Worm (Caenorhabditis elegans) whole organism, L4 larva: ENCODE data around the gene Y50E8A.6.
"Not testable (repeated sequence)": the region's sequence is repeated elsewhere in the genome, so short reads cannot be mapped to it uniquely, and the experiment has no call there.

Experiments
- D1046.2 ChIP-seq: fragments of 200-800 bp; sonication (Bioruptor generic); IDR thresholded peaks from 2 replicates; pipeline ENCODE4 v1.3.6; 2022; ENCODE audit warnings: missing genetic modification characterization, missing compliant biosample characterization
- F44E2.7 ChIP-seq: fragments of 200-800 bp; sonication (Bioruptor generic); IDR thresholded peaks from 2 replicates; pipeline ENCODE4 v2.1.2; 2022; ENCODE audit warnings: missing genetic modification characterization, missing compliant biosample characterization
- R02D3.7 ChIP-seq: fragments of 150-350 bp; sonication (generic microtip); optimal IDR thresholded peaks from 3 replicates; lab custom pipeline; 2014; ENCODE audit warnings: missing biosample characterization, missing genetic modification characterization
- aha-1 ChIP-seq: fragments of 150-350 bp; peaks from one replicate; lab custom pipeline; 2014; ENCODE audit warnings: missing biosample characterization, missing genetic modification characterization
- ama-1 ChIP-seq: fragments of 150-350 bp; optimal IDR thresholded peaks from 2 replicates; lab custom pipeline; 2014; ENCODE audit warnings: inconsistent platforms, mixed read lengths
- arid-1 ChIP-seq: fragments of 200-800 bp; sonication (Bioruptor generic); conservative IDR thresholded peaks from 2 replicates; pipeline ENCODE4 v1.3.6; 2022; ENCODE audit warnings: missing genetic modification reagents, missing genetic modification characterization, missing compliant biosample characterization
- ceh-28 ChIP-seq: fragments of 150-350 bp; optimal IDR thresholded peaks from 2 replicates; lab custom pipeline; 2014; ENCODE audit warnings: missing biosample characterization, missing genetic modification reagents, missing genetic modification characterization
- ceh-32 ChIP-seq: sonication (generic microtip); optimal IDR thresholded peaks from 2 replicates; lab custom pipeline; 2016; ENCODE audit warnings: mild to moderate bottlenecking, missing genetic modification characterization, missing compliant biosample characterization; ENCODE audit not compliant: poor library complexity
- ceh-44 ChIP-seq: fragments of 200-800 bp; sonication (Bioruptor generic); IDR thresholded peaks from 2 replicates; pipeline ENCODE4 v1.3.6; 2022; ENCODE audit warnings: missing genetic modification reagents, missing genetic modification characterization, missing compliant biosample characterization
- ceh-62 ChIP-seq: sonication (generic microtip); optimal IDR thresholded peaks from 2 replicates; lab custom pipeline; 2017; ENCODE audit warnings: missing biosample characterization, missing genetic modification characterization
- cey-2 ChIP-seq: sonication (generic microtip); optimal IDR thresholded peaks from 3 replicates; lab custom pipeline; 2017; ENCODE audit warnings: missing genetic modification characterization, mild to moderate bottlenecking, missing compliant biosample characterization, antibody characterized with exemption, borderline replicate concordance; ENCODE audit not compliant: insufficient read depth
- daf-8 ChIP-seq: fragments of 200-800 bp; sonication (Bioruptor generic); IDR thresholded peaks from 2 replicates; pipeline ENCODE4 v1.3.6; 2022; ENCODE audit warnings: missing genetic modification characterization, missing compliant biosample characterization
- dmd-6 ChIP-seq: fragments of 200-800 bp; sonication (Bioruptor generic); IDR thresholded peaks from 2 replicates; pipeline ENCODE4 v1.3.6; 2022; ENCODE audit warnings: missing genetic modification reagents, missing genetic modification characterization, missing compliant biosample characterization
- fos-1 ChIP-seq: fragments of 150-350 bp; optimal IDR thresholded peaks from 2 replicates; lab custom pipeline; 2014; ENCODE audit warnings: missing biosample characterization, missing genetic modification characterization
- hlh-30 ChIP-seq: sonication (generic microtip); optimal IDR thresholded peaks from 2 replicates; lab custom pipeline; 2017; ENCODE audit warnings: antibody characterized with exemption, mild to moderate bottlenecking, missing genetic modification characterization, missing compliant biosample characterization; ENCODE audit not compliant: insufficient read depth
- jun-1 ChIP-seq: fragments of 150-350 bp; optimal IDR thresholded peaks from 2 replicates; lab custom pipeline; 2014; ENCODE audit warnings: missing biosample characterization, missing genetic modification reagents, missing genetic modification characterization
- lin-15B ChIP-seq: fragments of 150-350 bp; sonication (generic microtip); optimal IDR thresholded peaks from 3 replicates; lab custom pipeline; 2014; ENCODE audit warnings: missing biosample characterization, missing genetic modification characterization
- mdl-1 ChIP-seq, 2 experiments: fragments of 150-350 bp in 1 of 2; sonication (generic microtip) in 1 of 2; optimal IDR thresholded peaks; 2 replicates each; lab custom pipeline; 2014 to 2017; ENCODE audit warnings: missing biosample characterization in 2 of 2, missing genetic modification characterization in 2 of 2
- mdt-29 ChIP-seq: fragments of 200-800 bp; sonication (Bioruptor generic); IDR thresholded peaks from 2 replicates; pipeline ENCODE4 v1.3.6; 2022; ENCODE audit warnings: missing genetic modification reagents, missing genetic modification characterization, missing compliant biosample characterization
- nhr-11 ChIP-seq: fragments of 150-350 bp; optimal IDR thresholded peaks from 2 replicates; lab custom pipeline; 2014; ENCODE audit warnings: missing biosample characterization, missing genetic modification characterization
- nhr-111 ChIP-seq: fragments of 200-800 bp; sonication (Bioruptor generic); optimal IDR thresholded peaks from 2 replicates; lab custom pipeline; 2018; ENCODE audit warnings: mild to moderate bottlenecking, missing genetic modification characterization, missing compliant biosample characterization
- nhr-48 ChIP-seq: sonication (generic microtip); optimal IDR thresholded peaks from 2 replicates; lab custom pipeline; 2016; ENCODE audit warnings: mild to moderate bottlenecking, missing genetic modification characterization, missing compliant biosample characterization
- pha-4 ChIP-seq, 2 experiments: fragments of 150-350 bp in 1 of 2; fragments of 200-800 bp in 1 of 2; sonication (Bioruptor generic) in 1 of 2; IDR thresholded peaks in 1 of 2; optimal IDR thresholded peaks in 1 of 2; 2 replicates each; pipeline versions ENCODE4 v1.3.6 to Lab custom; 2014 to 2022; ENCODE audit warnings: missing genetic modification characterization in 2 of 2, missing genetic modification reagents in 2 of 2, missing biosample characterization in 1 of 2, missing compliant biosample characterization in 1 of 2
- pqm-1 ChIP-seq: sonication (generic microtip); optimal IDR thresholded peaks from 2 replicates; lab custom pipeline; 2017; ENCODE audit warnings: missing biosample characterization, missing genetic modification characterization
- sdz-12 ChIP-seq: fragments of 200-800 bp; sonication (Bioruptor generic); optimal IDR thresholded peaks from 2 replicates; lab custom pipeline; 2018; ENCODE audit warnings: mild to moderate bottlenecking, missing genetic modification characterization, missing compliant biosample characterization
- set-16 ChIP-seq: fragments of 200-800 bp; sonication (Bioruptor generic); IDR thresholded peaks from 2 replicates; pipeline ENCODE4 v1.3.6; 2022; ENCODE audit warnings: missing genetic modification reagents, missing genetic modification characterization, missing compliant biosample characterization
- unc-39 ChIP-seq: sonication (generic microtip); optimal IDR thresholded peaks from 2 replicates; lab custom pipeline; 2017; ENCODE audit warnings: missing biosample characterization, missing genetic modification characterization
- unc-62 ChIP-seq, 3 experiments: fragments of 150-350 bp in 1 of 3; sonication (generic microtip); optimal IDR thresholded peaks in 2 of 3; peaks in 1 of 3; 1 replicate in 1 of 3; 2 replicates in 2 of 3; lab custom pipeline; 2014 to 2017; ENCODE audit warnings: missing biosample characterization in 3 of 3, missing genetic modification characterization in 3 of 3, missing genetic modification reagents in 3 of 3, missing genotype in 1 of 3
- ztf-7 ChIP-seq: fragments of 150-350 bp; optimal IDR thresholded peaks from 2 replicates; lab custom pipeline; 2014; ENCODE audit warnings: missing biosample characterization, missing genetic modification characterization

The Y50E8A.6 gene

DNA sequence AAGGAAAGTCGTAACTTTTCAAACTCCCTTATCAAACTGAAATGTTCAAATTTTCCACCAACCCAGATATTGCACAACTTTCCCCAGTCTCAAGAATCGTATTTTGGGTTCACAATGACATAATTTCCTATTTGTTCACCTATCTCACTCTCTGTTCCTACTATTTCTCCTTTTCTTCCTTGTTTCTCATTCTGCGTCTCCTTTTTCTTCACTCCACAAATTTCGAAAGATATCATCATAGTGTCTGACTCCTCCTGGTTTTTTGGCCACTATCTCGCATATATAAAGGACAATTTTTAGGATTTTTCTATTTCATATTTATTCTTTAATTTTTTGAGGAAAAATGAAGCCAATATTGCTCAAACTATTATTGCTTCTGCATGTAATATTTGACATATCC is 31.9 kb upstream of the Y50E8A.6 start, which contains the start of gene haf-7 (continued):
- peak; percentile 21 for TF ChIP-seq nhr-48 (tag; lab: Kevin White, UChicago)
- no peak for TF ChIP-seq cey-2 (tag; lab: Kevin White, UChicago)
- TF ChIP-seq hlh-30 (tag; lab: Kevin White, UChicago) = no peak

DNA sequence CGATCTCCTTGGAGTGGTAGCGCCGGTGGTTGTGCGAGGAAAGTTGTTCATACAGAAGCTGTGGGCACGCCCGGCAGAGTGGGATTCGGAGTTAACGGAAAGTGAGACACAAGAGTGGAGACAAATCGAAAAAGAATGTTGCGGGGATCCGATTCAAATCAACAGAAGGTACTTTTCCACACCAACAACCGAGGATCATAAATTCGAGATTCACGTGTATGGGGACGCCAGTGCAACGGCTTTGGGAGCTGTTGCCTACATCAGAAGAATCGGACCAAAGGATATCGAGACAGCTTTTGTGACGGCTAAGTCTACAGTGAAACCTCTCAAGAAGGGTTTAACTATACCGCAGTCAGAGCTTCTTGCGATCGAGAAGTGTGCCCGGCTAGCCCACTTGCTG is 22.4 kb upstream of the Y50E8A.6 start:
- TF ChIP-seq ceh-28 (tag; lab: Kevin White, UChicago) (no peak), unc-62 (GFP tag; optimal IDR thresholded peaks at IDR 0.05 in 1 of 2; lab: Kevin White, UChicago) (peak in 1 of 2 experiments; percentile 87), unc-62 (tag; optimal IDR thresholded peaks at IDR 0.05; lab: Kevin White, UChicago) (no peak)
- TF ChIP-seq, all 104 proteins: peak for 1

DNA sequence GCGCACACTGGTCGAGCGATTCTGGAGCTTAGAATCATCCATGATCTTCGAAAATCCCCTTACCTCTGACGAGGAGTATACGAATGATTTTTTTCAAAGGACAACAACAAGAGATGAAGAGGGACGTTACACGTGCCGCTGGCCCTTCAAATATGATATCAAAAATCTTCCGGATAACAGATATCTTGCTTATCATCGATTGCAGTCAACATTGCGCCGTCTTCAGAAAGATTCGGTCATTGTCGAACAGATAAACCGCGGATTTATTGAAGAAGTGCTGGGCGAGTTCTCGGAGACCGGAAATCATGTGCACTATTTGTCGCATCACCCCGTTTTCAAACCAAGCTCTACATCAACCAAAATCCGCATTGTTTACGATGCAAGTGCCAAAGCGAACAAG is 21.4 kb upstream of the Y50E8A.6 start:
- TF ChIP-seq ceh-32 (tag; lab: Kevin White, UChicago) (no peak), mdl-1 (tag; optimal IDR thresholded peaks at IDR 0.05; lab: Kevin White, UChicago) (no peak), nhr-11 (tag; lab: Kevin White, UChicago) (no peak), unc-62 (GFP tag; optimal IDR thresholded peaks at IDR 0.05 in 1 of 2; lab: Kevin White, UChicago) (peak in 1 of 2 experiments; percentile 84), unc-62 (tag; optimal IDR thresholded peaks at IDR 0.05; lab: Kevin White, UChicago) (no peak), lin-15B (no peak), mdt-29 (no peak), aha-1 (peak; percentile 84)

DNA sequence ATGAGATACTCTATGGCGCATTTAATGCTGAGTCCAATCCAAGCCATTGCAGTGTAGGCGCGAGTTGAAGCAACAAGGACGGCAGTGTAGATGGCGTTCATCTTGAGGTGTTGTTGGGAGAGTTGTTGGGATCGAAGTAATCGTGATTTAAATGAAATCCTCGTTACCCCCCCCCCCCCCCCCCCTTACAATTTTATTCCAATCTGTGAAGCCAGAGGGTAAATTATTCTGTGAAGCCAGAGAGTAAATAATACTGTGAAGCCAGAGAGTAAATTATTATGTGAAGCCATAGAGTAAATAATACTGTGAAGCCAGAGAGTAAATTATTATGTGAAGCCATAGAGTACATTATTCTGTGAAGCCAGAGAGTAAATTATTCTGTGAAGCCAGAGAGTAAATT is 9.2 kb upstream of the Y50E8A.6 start, which contains the start of gene nspa-10:
nspa-10 (minus strand) TSS at position 101 of the 400 bp plus-strand sequence.
- TF ChIP-seq daf-8 (GFP tag; lab: Robert Waterston, UW); unc-39 (tag; lab: Kevin White, UChicago); ceh-62: not testable (repeated sequence)

DNA sequence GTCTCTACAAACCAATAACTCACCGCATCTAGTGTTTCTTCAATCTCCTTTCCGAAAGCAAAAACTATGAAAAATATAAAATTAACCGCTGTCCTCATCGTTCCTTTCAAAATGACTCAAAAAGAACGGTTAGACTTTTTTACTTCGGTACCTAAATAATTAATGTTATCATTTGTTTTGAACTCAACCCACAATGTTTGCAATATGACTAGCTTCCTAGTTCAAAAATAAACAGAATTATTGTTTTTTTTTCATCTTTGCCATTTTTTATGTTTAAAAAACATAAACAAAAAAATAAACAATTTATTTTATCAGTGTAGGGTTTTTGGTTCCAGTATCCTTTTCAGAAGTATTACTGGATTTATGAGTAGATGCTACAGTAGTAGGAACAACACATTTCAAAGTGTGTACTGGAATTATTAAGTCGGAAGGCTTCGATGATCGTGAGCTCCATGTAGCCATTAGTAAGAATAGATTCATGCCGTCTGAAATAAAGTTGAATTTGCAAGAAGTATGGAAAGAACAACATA is 7.5 kb upstream of the Y50E8A.6 start, which contains the start of the genes lipl-8 and Y50E8A.22:
lipl-8 (minus strand) TSS at position 101 of the 530 bp plus-strand sequence.
Y50E8A.22 (minus strand) TSS at position 480 of the 530 bp plus-strand sequence.
- TF ChIP-seq nhr-111 (no peak), D1046.2 (GFP tag; lab: Robert Waterston, UW) (no peak), ama-1 (lab: Kevin White, UChicago) (no peak), F44E2.7 (no peak), R02D3.7 (tag; lab: Kevin White, UChicago) (no peak), fos-1 (no peak), jun-1 (no peak), pqm-1 (tag; lab: Kevin White, UChicago) (no peak)

DNA sequence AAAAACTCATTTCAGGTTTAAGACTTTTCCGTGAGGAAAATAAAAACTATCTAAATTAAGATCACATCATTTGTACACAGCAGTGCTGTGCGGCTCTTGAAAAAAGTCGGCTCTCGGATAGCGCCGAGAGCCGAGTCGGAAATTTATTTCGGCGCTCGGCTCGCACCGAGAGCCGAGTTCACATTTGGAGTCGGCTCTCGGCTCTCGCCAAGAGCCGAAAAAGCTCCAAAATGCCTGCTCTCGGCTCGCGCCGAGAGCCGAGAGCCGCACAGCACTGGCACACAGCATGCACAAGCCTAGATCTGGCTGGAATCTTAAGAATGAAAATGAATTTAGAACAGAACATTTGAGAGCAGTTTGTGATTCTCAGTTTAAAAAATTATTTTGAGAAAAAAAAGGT is 5.8 kb upstream of the Y50E8A.6 start:
- TF ChIP-seq unc-39 (tag; lab: Kevin White, UChicago) = no peak
- no peak for TF ChIP-seq sdz-12
- TF ChIP-seq R02D3.7 (tag; lab: Kevin White, UChicago) = no peak
- TF ChIP-seq dmd-6 = no peak
- no peak for TF ChIP-seq daf-8 (GFP tag; lab: Robert Waterston, UW)
- TF ChIP-seq set-16 = peak; percentile 89
- TF ChIP-seq, all 104 proteins: peak for 1

DNA sequence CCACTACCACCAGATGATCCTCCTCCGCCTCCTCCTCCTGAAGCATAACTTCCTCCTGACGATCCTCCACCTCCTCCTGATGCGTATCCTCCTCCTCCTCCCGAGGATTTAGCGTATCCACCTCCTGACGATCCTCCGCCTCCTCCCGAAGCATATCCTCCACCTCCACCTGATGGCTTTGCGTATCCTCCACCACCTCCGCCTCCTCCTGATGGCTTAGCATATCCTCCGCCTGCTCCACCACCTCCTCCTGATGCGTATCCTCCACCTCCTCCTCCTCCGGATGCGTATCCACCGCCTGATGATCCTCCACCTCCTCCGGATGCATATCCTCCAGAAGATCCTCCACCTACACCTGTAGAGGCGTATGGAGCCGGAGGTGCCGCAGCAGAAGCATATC is 3.7 kb upstream of the Y50E8A.6 start:
- TF ChIP-seq arid-1 = no peak
- TF ChIP-seq set-16 = peak; percentile 87
- TF ChIP-seq ztf-7 (tag; lab: Kevin White, UChicago) = no peak
- no peak for TF ChIP-seq ceh-44 (GFP tag; lab: Robert Waterston, UW)
- TF ChIP-seq pha-4 (GFP tag; IDR thresholded peaks at IDR 0.05; lab: Robert Waterston, UW) = no peak
- no peak for TF ChIP-seq pha-4 (tag; optimal IDR thresholded peaks at IDR 0.05; lab: Kevin White, UChicago)
- no peak for TF ChIP-seq nhr-11 (tag; lab: Kevin White, UChicago)
- TF ChIP-seq aha-1 = no peak
